Worm (Caenorhabditis elegans) whole organism, midembryonic: ENCODE data around the gene ZK54.3.

ENCODE experiments used
- T22C8.4 ChIP-seq: fragments of 200-800 bp; sonication (Bioruptor generic); IDR thresholded peaks from 2 replicates; pipeline ENCODE4 v1.3.6; 2022; ENCODE audit warnings: missing genetic modification characterization, missing compliant biosample characterization
- cog-1 ChIP-seq: sonication (generic microtip); optimal IDR thresholded peaks from 2 replicates; lab custom pipeline; 2016; ENCODE audit warnings: missing genetic modification characterization, missing compliant biosample characterization
- flt-1 ChIP-seq: fragments of 200-800 bp; sonication (Bioruptor generic); IDR thresholded peaks from 2 replicates; pipeline ENCODE4 v1.3.6; 2022; ENCODE audit warnings: missing genetic modification characterization, missing compliant biosample characterization
- klf-2 ChIP-seq: fragments of 200-800 bp; sonication (Bioruptor generic); conservative IDR thresholded peaks from 2 replicates; pipeline ENCODE4 v1.3.6; 2022; ENCODE audit warnings: missing genetic modification reagents, missing genetic modification characterization, missing compliant biosample characterization
- med-1 ChIP-seq: sonication (generic microtip); optimal IDR thresholded peaks from 2 replicates; lab custom pipeline; 2017; ENCODE audit warnings: missing genetic modification characterization, mild to moderate bottlenecking, missing compliant biosample characterization, antibody characterized with exemption, missing genetic modification reagents; ENCODE audit not compliant: insufficient read depth
- ref-1 ChIP-seq: fragments of 200-800 bp; sonication (Bioruptor generic); conservative IDR thresholded peaks from 2 replicates; pipeline ENCODE4 v1.3.6; 2022; ENCODE audit warnings: missing genetic modification reagents, missing genetic modification characterization, missing compliant biosample characterization
- tab-1 ChIP-seq: fragments of 200-800 bp; sonication (Bioruptor generic); IDR thresholded peaks from 2 replicates; pipeline ENCODE4 v1.3.6; 2022; ENCODE audit warnings: missing genetic modification characterization, missing compliant biosample characterization
- ztf-23 ChIP-seq: fragments of 200-800 bp; sonication (Bioruptor generic); IDR thresholded peaks from 2 replicates; pipeline ENCODE4 v1.3.6; 2022; ENCODE audit warnings: missing genetic modification reagents, missing genetic modification characterization, missing compliant biosample characterization
- ztf-29 ChIP-seq: fragments of 200-800 bp; sonication (Bioruptor generic); IDR thresholded peaks from 2 replicates; pipeline ENCODE4 v1.3.6; 2022; ENCODE audit warnings: missing genetic modification reagents, missing genetic modification characterization, missing compliant biosample characterization

ZK54.3 gene

ce11 chrX:17466615-17467014 is at the start of gene ZK54.3:
ZK54.3 (minus strand) TSS chrX:17467005.
- no peak for TF ChIP-seq tab-1
- TF ChIP-seq flt-1 (GFP tag; lab: Robert Waterston, UW) = no peak
- TF ChIP-seq med-1 (GFP tag; lab: Kevin White, UChicago) = no peak
- TF ChIP-seq ztf-29 = no peak
- no peak for TF ChIP-seq ref-1 (GFP tag; lab: Robert Waterston, UW)
- no peak for TF ChIP-seq ztf-23 (GFP tag; lab: Robert Waterston, UW)
- TF ChIP-seq klf-2 = no peak
- TF ChIP-seq cog-1 (tag; lab: Kevin White, UChicago) = no peak
- TF ChIP-seq T22C8.4 (GFP tag; lab: Robert Waterston, UW) = no peak

DNA sequence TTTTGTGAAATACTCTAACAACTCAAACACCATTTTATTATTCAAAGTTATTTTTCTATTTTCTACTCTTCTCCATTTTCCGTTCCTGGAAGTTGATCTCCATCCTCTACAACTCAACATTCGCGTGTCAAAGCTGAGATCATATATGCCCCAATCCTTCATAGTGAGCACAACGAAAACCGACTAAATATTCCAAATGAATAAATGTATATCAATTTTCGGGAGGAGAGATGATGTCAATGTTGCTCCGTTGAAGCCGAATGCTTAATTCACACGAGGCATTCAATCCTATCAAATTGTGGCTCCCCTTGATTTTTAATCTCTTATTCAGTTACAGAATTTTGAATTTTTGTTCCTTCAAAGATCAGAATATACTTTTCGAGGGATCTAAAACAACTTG is 49.7 kb upstream of the ZK54.3 start:
- TF ChIP-seq T22C8.4 (GFP tag; lab: Robert Waterston, UW) (no peak), med-1 (GFP tag; lab: Kevin White, UChicago) (no peak), tab-1 (no peak), ztf-23 (GFP tag; lab: Robert Waterston, UW) (no peak), ztf-29 (no peak), ref-1 (GFP tag; lab: Robert Waterston, UW) (no peak), klf-2 (no peak), cog-1 (tag; lab: Kevin White, UChicago) (no peak), flt-1 (GFP tag; lab: Robert Waterston, UW) (no peak)

DNA sequence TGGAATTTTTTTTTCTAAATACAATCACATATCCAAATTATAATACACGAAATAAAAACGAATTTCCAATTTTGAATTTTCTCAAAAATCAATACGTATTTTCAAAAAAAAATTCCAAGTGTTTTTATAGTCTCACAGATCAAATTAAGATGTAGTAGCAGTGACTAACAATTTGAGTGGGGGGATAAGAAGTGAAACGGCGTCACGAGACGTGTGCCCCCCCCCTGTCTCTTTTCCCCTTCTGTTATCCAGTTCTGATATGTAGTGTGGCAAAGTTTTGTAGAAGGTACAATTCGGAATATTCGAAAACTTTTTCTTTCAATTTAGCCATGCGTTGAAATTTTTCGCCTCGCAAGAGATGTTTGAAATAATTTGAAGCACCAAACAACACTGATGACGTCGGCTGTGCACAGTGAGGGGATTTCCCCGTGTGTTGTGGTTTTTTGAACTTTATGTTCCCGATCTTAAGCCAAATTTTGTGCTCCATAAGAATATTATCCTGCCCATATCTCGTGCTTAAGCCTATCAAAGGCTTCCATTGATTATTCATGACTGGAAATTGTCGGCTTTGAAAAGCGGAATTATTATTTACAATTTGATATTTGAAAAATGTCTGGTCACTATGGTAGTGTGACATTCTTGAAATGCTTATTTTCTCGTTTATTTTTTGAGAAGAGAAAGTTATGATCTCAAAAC is 48.5 kb upstream of the ZK54.3 start:
- TF ChIP-seq T22C8.4 (GFP tag; lab: Robert Waterston, UW) (no peak), flt-1 (GFP tag; lab: Robert Waterston, UW) (no peak), ref-1 (GFP tag; lab: Robert Waterston, UW) (no peak)

ce11 chrX:17514422-17514821 is 47.6 kb upstream of the ZK54.3 start:
- TF ChIP-seq flt-1 (GFP tag; lab: Robert Waterston, UW) (no peak), ztf-23 (GFP tag; lab: Robert Waterston, UW) (0 out of 2 replicates have a peak, but pooled peaks have one; percentile 42), tab-1 (no peak)

DNA sequence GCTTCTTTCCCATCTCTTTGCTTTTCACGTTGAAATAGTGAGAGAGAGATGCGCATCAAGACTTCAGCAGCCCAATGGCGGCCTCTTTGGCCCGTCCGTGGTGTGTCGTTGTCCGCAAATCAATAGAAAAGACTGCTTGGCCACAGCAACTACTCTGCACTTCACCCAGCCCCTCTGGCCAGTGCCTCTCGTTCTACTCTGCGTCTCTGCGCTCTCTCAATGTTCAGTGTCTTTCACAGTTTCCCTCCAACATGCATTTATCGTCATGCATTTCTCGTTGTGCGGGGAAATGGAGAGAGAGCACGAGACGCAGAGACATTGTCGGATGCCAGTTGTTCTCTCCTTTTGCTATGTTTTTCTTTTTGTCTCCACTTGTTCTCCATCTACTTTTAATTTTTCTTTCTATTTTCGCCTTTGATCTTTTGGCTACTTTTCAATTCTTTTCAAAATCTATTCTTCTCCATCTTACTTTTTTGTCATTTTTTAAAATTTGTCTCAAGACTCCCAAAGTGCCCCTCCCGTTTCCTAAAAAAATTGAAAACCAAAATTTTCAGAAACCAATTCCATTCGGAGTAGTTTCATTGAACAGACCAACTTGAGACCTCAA is 46.8 kb upstream of the ZK54.3 start, which contains the start of gene nhr-1:
TSS of gene nhr-1 (plus strand) at position 557 of the 607 bp plus-strand sequence.
- TF ChIP-seq cog-1 (tag; lab: Kevin White, UChicago) = peak; percentile 89
- TF ChIP-seq ztf-29 = no peak; the same call in 1 of the 2 replicates
- no peak for TF ChIP-seq med-1 (GFP tag; lab: Kevin White, UChicago)
- TF ChIP-seq tab-1 = 0 out of 2 replicates have a peak, but pooled peaks have one; percentile 42
- TF ChIP-seq ztf-23 (GFP tag; lab: Robert Waterston, UW) = no peak
- TF ChIP-seq T22C8.4 (GFP tag; lab: Robert Waterston, UW) = peak; percentile 66
- no peak for TF ChIP-seq klf-2
- TF ChIP-seq ref-1 (GFP tag; lab: Robert Waterston, UW) = no peak

DNA sequence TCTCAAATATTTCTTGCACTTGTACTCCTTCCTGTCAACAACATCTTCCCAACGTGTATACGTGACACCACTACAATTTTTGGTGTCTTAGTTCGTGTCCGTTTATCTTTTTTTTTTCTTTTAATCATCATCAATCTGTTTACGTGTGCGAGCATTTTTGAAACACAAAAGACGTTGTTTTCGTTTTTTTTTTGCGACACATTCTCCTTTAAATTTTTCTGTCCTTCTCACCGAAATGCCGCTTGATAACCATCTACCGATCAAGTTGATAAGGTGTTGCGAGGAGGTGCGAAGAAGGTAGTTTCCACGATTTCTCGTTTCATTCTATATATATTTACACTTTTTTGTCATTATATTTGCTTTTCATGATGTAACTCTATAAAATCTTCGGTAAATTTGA is 43.7 kb upstream of the ZK54.3 start:
- TF ChIP-seq klf-2 (no peak), med-1 (GFP tag; lab: Kevin White, UChicago) (no peak), ztf-23 (GFP tag; lab: Robert Waterston, UW) (no peak), flt-1 (GFP tag; lab: Robert Waterston, UW) (no peak), cog-1 (tag; lab: Kevin White, UChicago) (no peak), ref-1 (GFP tag; lab: Robert Waterston, UW) (no peak), T22C8.4 (GFP tag; lab: Robert Waterston, UW) (no peak), ztf-29 (no peak)

DNA sequence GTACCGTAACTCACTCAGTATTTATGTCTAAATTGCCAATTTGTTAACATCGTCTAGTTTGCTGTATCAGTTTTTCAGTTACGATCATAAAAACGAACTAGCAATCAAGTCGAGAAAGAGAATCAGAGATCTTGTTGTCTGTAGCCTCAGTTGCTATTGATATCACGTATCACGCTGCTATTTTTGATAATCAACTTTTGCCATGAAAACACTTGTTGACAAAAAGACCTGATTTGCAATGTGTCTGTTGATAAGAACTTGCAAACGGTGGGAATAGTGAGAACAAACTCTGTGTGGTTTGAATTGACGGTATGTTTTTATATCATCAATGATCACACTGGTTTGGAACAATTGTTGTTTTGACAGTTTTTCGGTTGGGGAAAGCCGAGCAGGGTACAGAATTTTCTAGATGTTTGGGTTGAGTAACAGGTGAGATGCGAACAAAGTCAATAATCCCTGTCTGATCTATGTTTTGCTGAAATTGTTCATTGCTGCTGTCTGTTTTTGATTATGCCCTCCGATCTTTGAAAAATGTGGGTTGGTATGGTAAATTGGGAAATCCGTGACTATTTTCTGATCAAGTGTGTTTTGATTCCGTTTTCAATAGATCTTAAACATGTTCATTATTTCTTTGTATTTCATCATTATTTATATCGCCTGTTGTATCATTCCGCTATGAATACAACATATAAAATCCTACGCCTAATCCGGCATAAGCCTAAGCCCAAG is 42.4 kb upstream of the ZK54.3 start:
- TF ChIP-seq klf-2 = no peak
- no peak for TF ChIP-seq ref-1 (GFP tag; lab: Robert Waterston, UW)
- TF ChIP-seq T22C8.4 (GFP tag; lab: Robert Waterston, UW) = no peak

DNA sequence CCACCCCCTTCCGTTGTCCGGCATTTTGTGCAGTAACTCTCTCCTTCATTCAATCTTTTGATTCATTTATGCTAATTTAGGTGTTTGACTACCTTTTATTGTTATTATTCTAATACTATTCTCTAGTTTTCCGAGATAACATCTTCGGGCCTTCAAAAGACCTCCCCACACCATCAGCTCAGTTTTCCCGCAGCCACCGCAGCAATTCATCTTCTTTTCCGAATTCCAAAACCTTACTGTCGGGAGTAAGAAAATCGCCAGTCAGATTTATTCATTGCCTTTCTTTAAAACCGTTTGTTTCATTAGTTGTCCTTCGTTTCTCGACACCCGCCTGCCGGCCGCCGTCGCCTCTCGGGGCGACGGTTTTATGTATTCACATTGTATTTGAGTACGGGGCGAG is 41.3 kb upstream of the ZK54.3 start:
- TF ChIP-seq ztf-23 (GFP tag; lab: Robert Waterston, UW) (no peak), T22C8.4 (GFP tag; lab: Robert Waterston, UW) (no peak), med-1 (GFP tag; lab: Kevin White, UChicago) (no peak), tab-1 (no peak), ztf-29 (no peak), klf-2 (no peak), flt-1 (GFP tag; lab: Robert Waterston, UW) (no peak), ref-1 (GFP tag; lab: Robert Waterston, UW) (no peak), cog-1 (tag; lab: Kevin White, UChicago) (no peak)

- TF ChIP-seq cog-1 (tag; lab: Kevin White, UChicago) = peak; percentile 51
- TF ChIP-seq med-1 (GFP tag; lab: Kevin White, UChicago) = no peak
Observed at ce11 chrX:17505547-17506181, 38.9 kb upstream of the ZK54.3 start.
